Worm (Caenorhabditis elegans) whole organism, L2 larva: Measurements from ENCODE around the gene R01H2.1.
A peak's percentile ranks its signal among the peaks of the same experiment; 100 is the strongest.

Experiments used
- C34F6.9 ChIP-seq: fragments of 150-350 bp; optimal IDR thresholded peaks from 2 replicates; lab custom pipeline; 2014; ENCODE audit warnings: missing biosample characterization, missing genetic modification characterization
- F13H6.1 ChIP-seq: sonication (generic microtip); optimal IDR thresholded peaks from 2 replicates; lab custom pipeline; 2016; ENCODE audit warnings: missing genetic modification characterization, missing compliant biosample characterization
- R02D3.7 ChIP-seq: fragments of 150-350 bp; optimal IDR thresholded peaks from 2 replicates; lab custom pipeline; 2014; ENCODE audit warnings: missing biosample characterization, missing genetic modification characterization
- ZK546.5 ChIP-seq: sonication (generic microtip); optimal IDR thresholded peaks from 2 replicates; lab custom pipeline; 2017; ENCODE audit warnings: missing biosample characterization, missing genetic modification characterization
- blmp-1 ChIP-seq: sonication (generic microtip); optimal IDR thresholded peaks from 2 replicates; lab custom pipeline; 2017; ENCODE audit warnings: missing genetic modification characterization, mild to moderate bottlenecking, missing compliant biosample characterization, antibody characterized with exemption, moderate library complexity; ENCODE audit not compliant: insufficient read depth
- ceh-82 ChIP-seq: fragments of 150-350 bp; optimal IDR thresholded peaks from 2 replicates; lab custom pipeline; 2014; ENCODE audit warnings: missing biosample characterization, missing genetic modification characterization
- crh-2 ChIP-seq: sonication (generic microtip); optimal IDR thresholded peaks from 2 replicates; lab custom pipeline; 2017; ENCODE audit warnings: missing biosample characterization, missing genetic modification characterization
- egl-27 ChIP-seq: sonication (generic microtip); optimal IDR thresholded peaks from 3 replicates; lab custom pipeline; 2017; ENCODE audit warnings: missing biosample characterization, missing genetic modification reagents, missing genetic modification characterization
- elt-1 ChIP-seq: fragments of 150-350 bp; optimal IDR thresholded peaks from 2 replicates; lab custom pipeline; 2014; ENCODE audit warnings: missing biosample characterization, missing genetic modification characterization
- elt-3 ChIP-seq: sonication (generic microtip); optimal IDR thresholded peaks from 2 replicates; lab custom pipeline; 2017; ENCODE audit warnings: missing biosample characterization, missing genetic modification characterization
- fos-1 ChIP-seq: fragments of 150-350 bp; optimal IDR thresholded peaks from 2 replicates; lab custom pipeline; 2014; ENCODE audit warnings: missing biosample characterization, missing genetic modification characterization
- gmeb-1 ChIP-seq: fragments of 150-350 bp; optimal IDR thresholded peaks from 2 replicates; lab custom pipeline; 2014; ENCODE audit warnings: missing biosample characterization, missing genetic modification characterization
- lin-11 ChIP-seq: fragments of 150-350 bp; sonication (generic microtip); optimal IDR thresholded peaks from 2 replicates; lab custom pipeline; 2014; ENCODE audit warnings: missing biosample characterization, missing genetic modification characterization, inconsistent platforms, mixed read lengths
- lin-13 ChIP-seq: fragments of 150-350 bp; optimal IDR thresholded peaks from 2 replicates; lab custom pipeline; 2014; ENCODE audit warnings: missing biosample characterization, missing genetic modification reagents, missing genetic modification characterization
- lin-39 ChIP-seq: fragments of 150-350 bp; optimal IDR thresholded peaks from 2 replicates; lab custom pipeline; 2014; ENCODE audit warnings: missing biosample characterization, missing genetic modification reagents, missing genetic modification characterization
- lsy-2 ChIP-seq, 2 experiments: fragments of 150-350 bp in 1 of 2; sonication (generic microtip) in 1 of 2; optimal IDR thresholded peaks; 2 replicates each; lab custom pipeline; 2014 to 2017; ENCODE audit warnings: missing biosample characterization in 2 of 2, missing genetic modification characterization in 2 of 2
- mab-5 ChIP-seq: fragments of 150-350 bp; optimal IDR thresholded peaks from 2 replicates; lab custom pipeline; 2014; ENCODE audit warnings: missing biosample characterization, missing genetic modification characterization
- mdl-1 ChIP-seq, 2 experiments: fragments of 150-350 bp in 1 of 2; sonication (generic microtip) in 1 of 2; optimal IDR thresholded peaks; 2 replicates each; lab custom pipeline; 2017; ENCODE audit warnings: missing biosample characterization in 2 of 2, missing genetic modification characterization in 2 of 2
- nhr-10 ChIP-seq: sonication (generic microtip); optimal IDR thresholded peaks from 2 replicates; lab custom pipeline; 2017; ENCODE audit warnings: missing biosample characterization, missing genetic modification characterization
- nhr-11 ChIP-seq: fragments of 150-350 bp; optimal IDR thresholded peaks from 2 replicates; lab custom pipeline; 2014; ENCODE audit warnings: missing biosample characterization, missing genetic modification characterization
- nhr-12 ChIP-seq: fragments of 150-350 bp; optimal IDR thresholded peaks from 2 replicates; lab custom pipeline; 2014; ENCODE audit warnings: missing biosample characterization, missing genetic modification characterization
- nhr-129 ChIP-seq: fragments of 150-350 bp; optimal IDR thresholded peaks from 2 replicates; lab custom pipeline; 2014; ENCODE audit warnings: missing biosample characterization, missing genetic modification characterization
- nhr-21 ChIP-seq: fragments of 150-350 bp; optimal IDR thresholded peaks from 2 replicates; lab custom pipeline; 2014; ENCODE audit warnings: missing biosample characterization, missing genetic modification characterization
- nhr-23 ChIP-seq: fragments of 150-350 bp; optimal IDR thresholded peaks from 2 replicates; lab custom pipeline; 2014; ENCODE audit warnings: missing biosample characterization, missing genetic modification reagents, missing genetic modification characterization
- nhr-237 ChIP-seq: fragments of 150-350 bp; optimal IDR thresholded peaks from 2 replicates; lab custom pipeline; 2014; ENCODE audit warnings: missing biosample characterization, missing genetic modification characterization
- nhr-25 ChIP-seq: fragments of 150-350 bp; sonication (generic microtip); optimal IDR thresholded peaks from 3 replicates; lab custom pipeline; 2014; ENCODE audit warnings: missing biosample characterization, missing genetic modification characterization
- skn-1 ChIP-seq: sonication (generic microtip); optimal IDR thresholded peaks from 2 replicates; lab custom pipeline; 2017; ENCODE audit warnings: missing biosample characterization, missing genetic modification characterization
- sma-3 ChIP-seq: sonication (generic microtip); optimal IDR thresholded peaks from 2 replicates; lab custom pipeline; 2016; ENCODE audit warnings: missing genetic modification reagents, missing genetic modification characterization, missing compliant biosample characterization
- sma-9 ChIP-seq, 2 experiments: fragments of 150-350 bp in 1 of 2; sonication (generic microtip) in 1 of 2; optimal IDR thresholded peaks; 2 replicates each; lab custom pipeline; 2014 to 2016; ENCODE audit warnings: missing genetic modification characterization in 2 of 2, mild to moderate bottlenecking in 1 of 2, missing biosample characterization in 1 of 2, missing compliant biosample characterization in 1 of 2, missing genetic modification reagents in 1 of 2, moderate library complexity in 1 of 2
- unc-39 ChIP-seq: fragments of 150-350 bp; optimal IDR thresholded peaks from 2 replicates; lab custom pipeline; 2014; ENCODE audit warnings: missing biosample characterization, missing genetic modification characterization
- unc-55 ChIP-seq: fragments of 150-350 bp; sonication (generic microtip); optimal IDR thresholded peaks from 3 replicates; lab custom pipeline; 2014; ENCODE audit warnings: missing biosample characterization, missing genetic modification reagents, missing genetic modification characterization
- unc-62 ChIP-seq: fragments of 150-350 bp; optimal IDR thresholded peaks from 2 replicates; lab custom pipeline; 2014; ENCODE audit warnings: missing biosample characterization, missing genetic modification reagents, missing genetic modification characterization
- zag-1 ChIP-seq: fragments of 150-350 bp; optimal IDR thresholded peaks from 2 replicates; lab custom pipeline; 2014; ENCODE audit warnings: missing biosample characterization, missing genetic modification characterization
- ztf-4 ChIP-seq: fragments of 150-350 bp; optimal IDR thresholded peaks from 2 replicates; lab custom pipeline; 2014; ENCODE audit warnings: missing biosample characterization, missing genetic modification characterization

R01H2.1 gene

DNA sequence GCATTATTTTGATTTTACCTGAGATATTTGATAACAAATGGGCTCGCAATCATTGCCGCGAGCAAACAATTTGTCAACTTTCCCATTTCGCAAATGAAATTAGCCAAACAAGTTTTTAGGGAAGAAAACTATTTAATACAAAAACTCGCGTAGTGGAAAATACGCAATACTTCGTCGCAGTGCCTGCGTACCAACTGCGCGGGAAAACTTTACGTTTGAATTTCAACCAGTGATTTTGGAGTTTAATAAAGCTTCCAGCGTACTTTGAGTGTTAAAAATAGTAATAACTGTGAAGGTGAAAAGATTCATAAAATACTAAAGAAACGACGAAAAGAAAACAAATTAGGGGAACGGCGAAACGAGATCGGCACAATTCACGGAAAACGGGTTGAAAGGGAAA, 22.2 kb downstream of the R01H2.1 start, which contains the start of gene tofu-7:
TSS of gene tofu-7 (minus strand) at position 111 of the 400 bp plus-strand sequence.
- TF ChIP-seq ceh-82 (tag; lab: Kevin White, UChicago): no peak
- no peak for TF ChIP-seq blmp-1 (tag; lab: Kevin White, UChicago)
- TF ChIP-seq zag-1 (tag; lab: Kevin White, UChicago): no peak
- TF ChIP-seq lin-11 (tag; lab: Kevin White, UChicago): no peak
- TF ChIP-seq unc-39 (tag; lab: Kevin White, UChicago): no peak
- TF ChIP-seq nhr-129 (tag; lab: Kevin White, UChicago): no peak
- no peak for TF ChIP-seq R02D3.7
- no peak for TF ChIP-seq skn-1 (tag; lab: Kevin White, UChicago)
- no peak for TF ChIP-seq lin-39 (tag; lab: Kevin White, UChicago)

DNA sequence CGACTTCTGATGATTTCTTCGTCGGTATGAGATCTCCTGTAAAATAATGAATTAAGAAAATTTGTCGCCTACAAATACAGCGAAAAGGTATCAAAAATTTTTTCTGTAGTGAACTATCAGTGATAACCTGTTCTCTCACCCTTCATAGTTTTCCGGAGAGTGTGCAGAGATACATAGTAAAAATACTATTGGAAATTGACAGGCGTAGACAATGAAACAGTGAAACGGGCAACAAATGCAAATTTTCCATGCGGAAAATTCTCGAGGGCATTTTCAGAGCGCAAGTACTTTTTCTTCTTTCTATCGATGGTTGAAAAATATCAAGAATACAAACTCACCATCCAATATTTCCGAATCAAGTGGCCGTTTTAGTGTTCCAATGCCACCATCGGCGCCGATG, 24.5 kb downstream of the R01H2.1 start:
- TF ChIP-seq nhr-12: no peak
- TF ChIP-seq gmeb-1 (tag; lab: Kevin White, UChicago): peak; percentile 4
- TF ChIP-seq lin-39 (tag; lab: Kevin White, UChicago): no peak

DNA sequence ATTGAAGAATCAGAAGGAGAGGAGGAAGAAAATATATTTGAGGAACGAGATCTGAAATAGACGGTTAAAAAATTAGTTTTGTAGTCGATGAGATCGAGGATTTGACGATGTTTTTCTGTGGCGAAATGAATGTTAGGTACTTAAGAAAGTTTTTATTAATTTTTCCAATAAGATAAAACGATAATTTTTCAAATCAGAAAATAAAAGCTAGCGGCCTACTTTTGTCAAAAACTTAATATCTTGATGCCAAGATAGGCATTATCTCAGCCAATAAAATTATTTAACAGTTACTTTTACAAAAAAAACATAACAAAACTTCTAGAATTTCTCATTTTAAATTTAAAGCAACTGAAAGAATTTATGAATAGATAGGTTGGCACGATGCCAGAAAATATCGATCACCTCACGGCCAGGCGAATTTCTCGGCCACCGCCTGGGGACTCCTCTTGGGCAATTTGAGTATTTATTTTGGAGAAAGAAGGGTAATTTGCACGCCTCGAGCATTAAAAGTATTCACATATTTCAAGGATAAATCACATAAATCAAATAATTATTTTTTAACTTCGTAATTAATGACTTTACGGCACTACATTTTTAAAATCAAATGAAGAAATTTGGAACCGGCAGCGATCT, 25.1 kb downstream of the R01H2.1 start, which contains the start of gene fubl-2:
TSS of gene fubl-2 (minus strand) at position 51 of the 633 bp plus-strand sequence.
- TF ChIP-seq nhr-25 (tag; lab: Kevin White, UChicago) (no peak), crh-2 (tag; lab: Kevin White, UChicago) (peak; percentile 59), F13H6.1 (tag; lab: Kevin White, UChicago) (peak; percentile 69), nhr-23 (no peak), mdl-1 (tag; optimal IDR thresholded peaks at IDR 0.05; lab: Kevin White, UChicago) (no peak), mab-5 (tag; lab: Kevin White, UChicago) (no peak), elt-1 (tag; lab: Kevin White, UChicago) (no peak), gmeb-1 (tag; lab: Kevin White, UChicago) (peak; percentile 65), lsy-2 (tag; optimal IDR thresholded peaks at IDR 0.05; lab: Kevin White, UChicago) (peak; percentile 22 to 86), egl-27 (tag; lab: Kevin White, UChicago) (peak; percentile 66), lin-13 (GFP tag; lab: Kevin White, UChicago) (peak; percentile 76), C34F6.9 (tag; lab: Kevin White, UChicago) (peak; percentile 66), blmp-1 (tag; lab: Kevin White, UChicago) (no peak), ztf-4 (no peak), unc-55 (GFP tag; lab: Kevin White, UChicago) (peak; percentile 70), unc-62 (GFP tag; lab: Kevin White, UChicago) (no peak), nhr-129 (tag; lab: Kevin White, UChicago) (peak; percentile 25), sma-9 (GFP tag; optimal IDR thresholded peaks at IDR 0.05; lab: Kevin White, UChicago) (peak; percentile 66), sma-9 (tag; optimal IDR thresholded peaks at IDR 0.05; lab: Kevin White, UChicago) (no peak), ZK546.5 (tag; lab: Kevin White, UChicago) (no peak), elt-3 (no peak), lin-39 (tag; lab: Kevin White, UChicago) (no peak), sma-3 (peak; percentile 84), lin-11 (tag; lab: Kevin White, UChicago) (peak; percentile 29), nhr-21 (tag; lab: Kevin White, UChicago) (peak; percentile 8), fos-1 (peak; percentile 50), nhr-12 (no peak)

DNA sequence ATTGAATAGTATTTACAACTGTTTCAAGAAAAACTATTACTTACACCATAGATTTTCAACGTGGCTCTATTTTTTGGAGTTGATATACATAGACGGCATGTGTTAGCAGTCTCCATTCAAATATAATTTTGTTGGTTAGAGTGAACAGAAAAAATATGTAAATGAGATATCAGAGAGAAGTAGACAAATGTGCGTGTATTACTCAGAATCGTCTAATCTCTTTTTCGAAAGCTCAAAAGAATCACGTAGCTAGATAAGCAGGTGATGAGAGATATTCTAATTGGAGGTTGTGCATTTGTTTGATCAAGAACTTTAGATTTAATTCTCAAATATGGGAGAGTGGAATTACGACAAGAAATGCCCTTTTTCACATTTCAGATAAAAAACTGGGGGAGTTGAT, 27.9 kb downstream of the R01H2.1 start, which contains the start of gene ZK418.10:
TSS of gene ZK418.10 (minus strand) at position 148 of the 400 bp plus-strand sequence.
- TF ChIP-seq unc-39 (tag; lab: Kevin White, UChicago) (no peak), nhr-11 (no peak), nhr-23 (no peak), C34F6.9 (tag; lab: Kevin White, UChicago) (peak; percentile 33), lsy-2 (tag; optimal IDR thresholded peaks at IDR 0.05; lab: Kevin White, UChicago) (peak in 1 of 2 experiments; percentile 16), crh-2 (tag; lab: Kevin White, UChicago) (no peak), nhr-25 (tag; lab: Kevin White, UChicago) (no peak), mab-5 (tag; lab: Kevin White, UChicago) (no peak), nhr-21 (tag; lab: Kevin White, UChicago) (peak; percentile 16), sma-9 (GFP tag; optimal IDR thresholded peaks at IDR 0.05; lab: Kevin White, UChicago) (peak; percentile 5), sma-9 (tag; optimal IDR thresholded peaks at IDR 0.05; lab: Kevin White, UChicago) (no peak), elt-3 (no peak), nhr-10 (tag; lab: Kevin White, UChicago) (no peak), nhr-237 (no peak), mdl-1 (tag; optimal IDR thresholded peaks at IDR 0.05; lab: Kevin White, UChicago) (no peak), lin-11 (tag; lab: Kevin White, UChicago) (no peak), F13H6.1 (tag; lab: Kevin White, UChicago) (no peak), lin-39 (tag; lab: Kevin White, UChicago) (no peak)
